Worm (Caenorhabditis elegans): ENCODE data around the gene clk-1.

DNA sequence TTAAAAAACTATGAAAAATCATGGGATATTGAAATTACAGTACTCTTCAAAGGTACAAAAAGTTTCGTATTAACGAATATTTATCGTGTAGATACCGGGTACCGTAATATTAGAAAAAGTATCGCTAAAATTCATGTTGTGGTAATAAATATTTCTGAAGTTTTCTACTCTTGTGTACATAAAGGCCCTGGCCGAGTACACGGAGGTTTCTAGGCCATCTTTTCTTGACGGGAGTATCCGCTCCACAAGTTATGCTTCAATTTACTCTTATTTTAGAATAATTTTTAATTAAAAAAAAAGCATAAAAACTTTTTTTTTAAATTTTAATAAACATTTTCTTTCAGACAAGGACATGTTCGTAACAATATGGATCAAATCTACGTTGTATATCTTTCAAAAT is 44.6 kb upstream of the clk-1 start:
- no peak for TF ChIP-seq W03F9.2 (tag; optimal IDR thresholded peaks at IDR 0.05)
- no peak for TF ChIP-seq him-1 (tag; optimal IDR thresholded peaks at IDR 0.05)

All from whole organism, L4/young adult.